Fruit fly (Drosophila melanogaster): Measurements from ENCODE around the gene Adck5.

Gene Adck5

DNA sequence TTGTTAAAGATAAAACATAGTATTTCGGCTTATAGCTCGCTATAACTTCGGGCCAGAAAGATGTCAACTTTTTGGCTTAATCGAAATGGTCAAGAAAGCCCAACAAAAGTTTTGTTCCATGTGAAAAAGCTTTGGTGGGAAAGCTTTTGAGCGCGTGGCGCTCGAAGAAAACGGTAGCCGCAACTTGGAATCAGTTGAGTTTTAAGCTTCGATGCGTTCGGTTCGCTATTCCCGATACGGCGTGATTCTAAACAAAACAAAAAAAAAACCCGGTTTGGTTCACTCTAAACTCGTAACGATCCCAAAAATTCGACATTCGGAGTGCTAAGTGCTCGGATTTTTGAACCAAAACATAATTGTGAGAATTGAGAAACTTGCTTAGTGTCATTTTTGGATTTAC lies 33.8 kb upstream of the Adck5 start, which contains the start of gene IRSp53:
IRSp53 (plus strand) TSS at position 204 of the 400 bp plus-strand sequence.
- TF ChIP-seq psq (optimal IDR thresholded peaks at IDR 0.05) (no peak), pan (optimal IDR thresholded peaks at IDR 0.05) (no peak), usp (GFP tag; optimal IDR thresholded peaks at IDR 0.05) (no peak), CG8478 (optimal IDR thresholded peaks at IDR 0.05) (no peak), Dll (optimal IDR thresholded peaks at IDR 0.05) (no peak), EcR (GFP tag; optimal IDR thresholded peaks at IDR 0.05) (no peak)

DNA sequence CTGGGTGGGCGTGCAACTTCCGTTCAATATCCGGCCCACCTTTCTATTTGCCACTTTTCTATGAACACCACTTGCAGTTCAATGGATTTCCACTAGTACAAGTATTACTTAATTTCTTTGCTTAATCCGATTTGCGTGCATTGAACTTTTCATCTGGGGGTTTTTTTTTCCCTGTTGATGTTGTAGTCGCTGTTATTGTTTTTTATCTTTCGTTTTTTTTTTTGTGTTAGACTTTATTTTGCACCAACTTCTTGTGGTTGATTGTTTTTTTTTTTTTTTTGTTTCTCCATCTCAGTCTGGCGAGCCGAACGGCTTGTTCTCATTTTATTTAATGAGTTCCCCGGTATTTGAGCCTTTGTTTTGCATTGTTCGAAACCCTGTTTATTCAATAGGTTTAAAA lies 33.3 kb upstream of the Adck5 start:
- no peak for TF ChIP-seq usp (GFP tag; optimal IDR thresholded peaks at IDR 0.05)
- TF ChIP-seq psq (optimal IDR thresholded peaks at IDR 0.05): no peak
- TF ChIP-seq Dll (optimal IDR thresholded peaks at IDR 0.05): no peak
- TF ChIP-seq EcR (GFP tag; optimal IDR thresholded peaks at IDR 0.05): no peak
- no peak for TF ChIP-seq CG8478 (optimal IDR thresholded peaks at IDR 0.05)
- TF ChIP-seq pan (optimal IDR thresholded peaks at IDR 0.05): no peak

DNA sequence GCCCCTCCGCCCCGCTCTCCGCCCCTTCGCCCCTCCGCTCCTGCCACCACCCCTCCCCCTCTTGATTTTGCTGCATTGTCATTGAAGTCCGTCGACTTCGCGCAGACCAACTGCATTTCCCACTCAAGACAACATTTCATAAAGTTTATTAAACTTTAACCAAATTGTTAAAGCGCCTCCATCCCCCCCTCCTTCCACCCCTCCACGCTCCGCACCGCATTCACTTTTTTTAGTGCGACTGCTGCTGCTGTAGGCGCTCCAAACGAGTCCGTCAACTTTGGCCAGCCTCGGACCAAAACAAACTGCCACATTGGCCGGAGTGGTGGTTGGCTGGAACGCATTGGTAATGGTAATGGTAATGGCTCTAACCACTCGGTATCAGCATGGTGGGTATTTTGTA lies 30.8 kb upstream of the Adck5 start:
- no peak for TF ChIP-seq EcR (GFP tag; optimal IDR thresholded peaks at IDR 0.05)
- no peak for TF ChIP-seq psq (optimal IDR thresholded peaks at IDR 0.05)
- no peak for TF ChIP-seq Dll (optimal IDR thresholded peaks at IDR 0.05)
- no peak for TF ChIP-seq CG8478 (optimal IDR thresholded peaks at IDR 0.05)
- TF ChIP-seq pan (optimal IDR thresholded peaks at IDR 0.05): no peak
- TF ChIP-seq usp (GFP tag; optimal IDR thresholded peaks at IDR 0.05): no peak

DNA sequence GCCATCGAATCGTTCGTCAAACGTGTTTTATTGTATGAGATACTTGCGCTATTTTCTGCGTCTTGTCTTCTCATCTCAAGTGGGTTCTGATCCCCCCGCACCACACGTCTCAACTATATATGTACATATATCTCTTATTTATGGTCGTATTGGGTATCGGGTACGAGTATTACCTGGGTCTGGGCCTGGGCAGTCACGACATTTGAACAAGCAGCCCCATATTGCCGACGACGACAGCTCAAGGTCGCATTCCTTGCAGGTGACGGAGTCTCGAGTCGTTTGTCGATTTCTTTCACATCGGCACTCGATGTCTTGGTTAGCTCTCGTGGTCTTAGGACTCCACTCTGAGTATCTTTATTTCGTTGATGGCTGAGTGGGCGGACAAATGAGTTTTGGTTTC lies 24.6 kb upstream of the Adck5 start:
- TF ChIP-seq pan (optimal IDR thresholded peaks at IDR 0.05): no peak

DNA sequence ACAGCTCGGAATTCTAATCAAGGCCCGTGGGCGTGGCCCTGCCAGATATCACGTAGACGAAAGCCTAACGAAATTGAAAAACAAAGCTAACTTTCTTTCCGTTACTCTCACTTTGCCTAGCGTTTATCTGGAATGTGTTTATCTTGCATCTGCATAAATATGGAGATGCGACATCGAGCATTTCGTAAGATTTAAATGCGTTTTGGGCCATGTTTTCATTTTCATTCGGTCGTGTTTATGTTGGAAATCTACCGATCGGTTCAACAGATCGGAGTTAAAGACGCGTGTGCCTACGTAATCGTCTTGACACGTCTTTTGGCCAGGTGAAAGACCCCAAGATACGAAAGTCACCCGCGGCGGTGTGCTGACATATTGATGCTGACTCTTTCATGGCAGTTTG lies 21.9 kb upstream of the Adck5 start:
- no peak for TF ChIP-seq Dll (optimal IDR thresholded peaks at IDR 0.05)
- no peak for TF ChIP-seq CG8478 (optimal IDR thresholded peaks at IDR 0.05)
- TF ChIP-seq EcR (GFP tag; optimal IDR thresholded peaks at IDR 0.05): no peak
- TF ChIP-seq pan (optimal IDR thresholded peaks at IDR 0.05): no peak
- no peak for TF ChIP-seq usp (GFP tag; optimal IDR thresholded peaks at IDR 0.05)
- no peak for TF ChIP-seq psq (optimal IDR thresholded peaks at IDR 0.05)

DNA sequence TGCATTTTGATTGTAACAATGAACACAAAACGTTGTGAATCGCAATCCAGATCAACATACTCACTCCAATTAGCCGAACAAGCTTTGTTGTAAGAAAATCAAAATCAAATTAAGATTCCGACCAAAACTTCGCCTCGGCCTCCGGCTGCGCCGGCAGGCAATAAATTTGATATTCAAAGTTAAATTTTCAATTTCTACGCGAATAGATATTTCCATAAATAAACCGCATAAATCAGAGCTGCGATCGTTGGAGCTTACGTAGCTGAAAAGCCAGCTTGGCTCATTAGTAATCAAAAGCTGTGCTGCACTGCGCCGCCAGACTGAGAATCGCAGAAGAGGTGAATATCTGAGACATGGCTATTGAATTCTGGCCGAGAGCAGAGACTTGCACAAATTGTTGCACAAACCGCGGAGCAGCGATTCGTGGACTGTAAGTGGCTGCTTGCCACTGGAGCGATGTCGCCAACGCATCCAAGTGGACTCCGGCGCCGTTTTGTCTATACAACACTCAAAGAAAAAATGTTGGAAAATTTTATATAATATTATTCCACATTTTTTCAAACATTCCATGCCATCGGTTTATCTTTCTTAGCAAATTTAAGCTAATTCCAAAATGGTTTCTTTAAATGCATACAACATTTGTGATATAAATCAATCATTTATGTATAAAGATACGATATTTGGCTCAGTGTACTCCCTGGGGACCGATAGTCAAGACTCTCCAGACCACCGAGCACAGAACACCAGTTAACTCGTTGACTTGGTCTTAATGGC lies 21.0 kb upstream of the Adck5 start:
- TF ChIP-seq usp (GFP tag; optimal IDR thresholded peaks at IDR 0.05) (no peak), Dll (optimal IDR thresholded peaks at IDR 0.05) (no peak), psq (optimal IDR thresholded peaks at IDR 0.05) (no peak), pan (optimal IDR thresholded peaks at IDR 0.05) (no peak), CG8478 (optimal IDR thresholded peaks at IDR 0.05) (no peak), EcR (GFP tag; optimal IDR thresholded peaks at IDR 0.05) (no peak)

DNA sequence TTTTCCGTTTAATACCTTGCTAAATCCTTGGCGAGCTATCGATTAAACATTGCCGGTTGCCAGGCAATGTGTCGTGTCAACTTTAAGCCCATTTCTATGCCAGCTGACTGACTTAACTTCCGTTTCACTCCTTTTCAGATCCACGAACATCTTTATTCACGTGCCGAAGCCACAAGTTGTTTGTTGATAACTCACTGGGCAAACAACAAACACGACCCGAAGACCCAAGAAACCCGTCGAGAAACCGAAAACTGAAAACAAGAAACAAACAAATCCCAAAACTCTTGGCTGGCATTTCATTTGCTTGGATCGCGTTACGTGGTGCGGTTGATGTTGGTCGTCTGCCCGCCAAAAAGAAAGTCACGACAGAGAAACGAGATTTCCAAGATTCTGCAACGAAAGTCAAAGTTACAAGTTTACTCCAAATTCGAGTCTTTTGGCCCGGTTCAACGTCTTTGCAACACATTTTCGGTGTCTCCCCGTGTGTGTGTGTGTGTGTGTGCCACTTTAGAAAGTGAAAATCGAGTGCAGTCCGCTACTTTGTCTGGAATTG lies 18.8 kb upstream of the Adck5 start, which contains the start of gene CG6216:
CG6216 (minus strand) TSS at position 51 of the 553 bp plus-strand sequence.
- no peak for TF ChIP-seq pan (optimal IDR thresholded peaks at IDR 0.05)
- no peak for TF ChIP-seq psq (optimal IDR thresholded peaks at IDR 0.05)
- no peak for TF ChIP-seq EcR (GFP tag; optimal IDR thresholded peaks at IDR 0.05)
- no peak for TF ChIP-seq CG8478 (optimal IDR thresholded peaks at IDR 0.05)
- TF ChIP-seq Dll (optimal IDR thresholded peaks at IDR 0.05): no peak

DNA sequence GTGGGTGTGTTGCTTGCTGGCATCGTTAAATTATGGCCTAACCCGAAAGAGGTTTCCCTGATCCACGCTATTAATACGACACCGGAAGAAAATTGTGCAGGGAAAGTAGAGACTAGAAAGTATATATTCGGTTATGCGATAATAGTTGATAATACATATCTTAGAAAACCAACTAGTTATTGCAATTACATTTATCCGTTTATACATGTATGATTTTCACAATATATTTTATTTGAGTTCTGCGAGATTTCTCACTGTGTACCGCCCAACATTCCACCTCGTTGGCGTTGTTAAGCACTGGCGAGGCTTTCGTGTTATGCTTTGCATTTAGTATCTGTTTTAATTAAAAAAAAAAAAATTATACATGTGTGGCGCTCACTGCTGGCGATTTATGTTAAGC lies 14.2 kb upstream of the Adck5 start:
- TF ChIP-seq psq (optimal IDR thresholded peaks at IDR 0.05) (no peak), CG8478 (optimal IDR thresholded peaks at IDR 0.05) (no peak), pan (optimal IDR thresholded peaks at IDR 0.05) (no peak), Dll (optimal IDR thresholded peaks at IDR 0.05) (no peak), EcR (GFP tag; optimal IDR thresholded peaks at IDR 0.05) (no peak), usp (GFP tag; optimal IDR thresholded peaks at IDR 0.05) (no peak)

DNA sequence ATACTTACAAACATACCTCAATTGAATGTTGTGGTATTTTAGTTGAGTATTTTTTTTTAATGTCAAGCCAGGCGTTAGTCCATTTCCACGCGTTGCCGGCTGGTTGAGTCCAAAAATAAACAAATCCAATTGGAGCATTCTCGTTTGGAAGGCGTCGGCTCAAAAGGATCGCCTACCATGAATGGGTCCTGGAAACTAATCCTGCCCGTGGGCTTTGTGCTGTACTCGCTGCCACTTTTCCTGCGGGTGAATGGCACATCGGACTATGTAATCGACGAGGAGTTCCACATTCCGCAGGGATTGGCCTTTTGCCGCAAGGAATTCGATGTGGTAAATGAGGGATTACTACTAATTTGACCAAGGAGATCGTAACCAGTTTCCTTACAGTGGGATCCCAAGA lies 4.7 kb upstream of the Adck5 start, which contains the start of gene Alg10:
Alg10 (plus strand) TSS at position 73 of the 400 bp plus-strand sequence.
- TF ChIP-seq psq (optimal IDR thresholded peaks at IDR 0.05) (no peak), Dll (optimal IDR thresholded peaks at IDR 0.05) (no peak), EcR (GFP tag; optimal IDR thresholded peaks at IDR 0.05) (no peak), usp (GFP tag; optimal IDR thresholded peaks at IDR 0.05) (no peak), pan (optimal IDR thresholded peaks at IDR 0.05) (no peak)

DNA sequence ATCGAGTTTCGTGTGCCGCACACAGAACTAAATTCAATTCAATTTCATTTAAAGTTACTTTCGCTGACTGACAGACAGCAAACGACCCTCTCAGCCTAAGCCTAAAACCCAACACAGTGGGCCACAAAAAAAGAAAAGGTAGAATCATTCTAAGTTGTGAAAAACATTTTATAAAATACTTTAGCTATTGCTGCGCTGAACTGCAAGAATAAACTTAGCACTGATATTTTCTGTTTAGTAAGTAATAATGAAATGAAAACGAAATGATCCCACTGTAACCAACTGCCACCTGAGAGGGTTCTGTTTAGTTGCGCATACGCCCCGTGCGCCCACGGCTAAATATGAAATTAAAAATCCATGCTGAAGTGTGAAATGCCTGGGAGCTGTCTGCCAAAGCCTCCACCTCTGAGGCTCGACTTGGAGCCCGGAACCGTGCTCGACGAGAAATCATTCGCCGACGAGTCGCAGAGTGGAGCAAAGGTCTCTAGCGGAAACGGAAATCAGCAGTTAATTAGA lies 3.5 kb downstream of the Adck5 start, which contains the start of gene CG14142:
CG14142 (plus strand) TSS at position 466 of the 516 bp plus-strand sequence.
- TF ChIP-seq CG8478 (optimal IDR thresholded peaks at IDR 0.05) (no peak), psq (optimal IDR thresholded peaks at IDR 0.05) (no peak), EcR (GFP tag; optimal IDR thresholded peaks at IDR 0.05) (no peak), pan (optimal IDR thresholded peaks at IDR 0.05) (no peak)

DNA sequence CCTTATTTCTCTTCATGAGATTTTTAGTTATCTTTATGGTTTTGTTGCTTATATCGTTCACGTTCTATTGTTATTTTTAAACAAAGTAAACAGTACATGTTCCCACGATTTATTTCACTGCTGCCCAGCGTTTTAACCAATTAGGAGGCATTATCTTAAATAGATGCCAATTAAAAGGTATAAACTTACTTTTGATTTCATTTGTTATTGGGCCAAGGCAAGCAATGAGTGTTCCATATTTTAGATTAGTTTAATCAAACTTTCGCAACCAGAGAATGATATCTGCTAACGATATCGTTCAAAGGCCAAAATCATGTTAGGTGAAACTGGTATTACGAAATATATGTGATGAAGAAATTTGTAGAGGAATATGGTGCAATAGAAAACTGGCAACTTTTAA lies 13.4 kb downstream of the Adck5 start:
- no peak for TF ChIP-seq pan (optimal IDR thresholded peaks at IDR 0.05)
- no peak for TF ChIP-seq psq (optimal IDR thresholded peaks at IDR 0.05)
- TF ChIP-seq usp (GFP tag; optimal IDR thresholded peaks at IDR 0.05): no peak
- TF ChIP-seq EcR (GFP tag; optimal IDR thresholded peaks at IDR 0.05): no peak
- no peak for TF ChIP-seq Dll (optimal IDR thresholded peaks at IDR 0.05)
- no peak for TF ChIP-seq CG8478 (optimal IDR thresholded peaks at IDR 0.05)

DNA sequence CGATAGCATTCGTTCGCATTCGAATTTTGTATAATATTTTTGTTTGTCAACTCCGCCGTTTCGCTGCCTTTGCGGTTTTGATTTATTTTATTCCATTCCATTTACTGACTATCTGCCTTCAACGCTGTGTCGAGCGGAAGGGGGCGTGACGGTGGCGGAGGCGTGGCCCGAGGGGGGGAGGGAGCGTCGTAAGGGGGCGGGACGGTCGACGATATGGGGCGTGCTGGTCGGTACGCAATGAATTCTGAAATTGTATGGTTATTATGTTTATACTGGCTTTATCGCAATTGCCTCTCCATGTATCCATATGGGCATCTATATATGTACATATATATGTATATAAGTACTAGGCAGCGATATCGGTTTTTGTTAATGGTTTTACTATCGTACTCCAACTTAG lies 14.3 kb downstream of the Adck5 start:
- no peak for TF ChIP-seq pan (optimal IDR thresholded peaks at IDR 0.05)
- TF ChIP-seq EcR (GFP tag; optimal IDR thresholded peaks at IDR 0.05): no peak
- TF ChIP-seq Dll (optimal IDR thresholded peaks at IDR 0.05): no peak
- no peak for TF ChIP-seq psq (optimal IDR thresholded peaks at IDR 0.05)
- no peak for TF ChIP-seq usp (GFP tag; optimal IDR thresholded peaks at IDR 0.05)
- TF ChIP-seq CG8478 (optimal IDR thresholded peaks at IDR 0.05): no peak

Measured in whole organism.